Fruit fly (Drosophila melanogaster): Measurements from ENCODE around the gene sordd1.
A peak's percentile ranks its signal among the peaks of the same experiment; 100 is the strongest.

sordd1 gene

dm6 chrX:15814485-15814884, 18.7 kb upstream of the sordd1 start:
- TF ChIP-seq CG8159 (tag; optimal IDR thresholded peaks at IDR 0.05): no peak

dm6 chrX:15813224-15813623, 17.4 kb upstream of the sordd1 start:
- TF ChIP-seq rn (GFP tag; IDR thresholded peaks at IDR 0.05): no peak

- TF ChIP-seq CG14655 (GFP tag; optimal IDR thresholded peaks at IDR 0.05) (peak; percentile 1), CG4496 (GFP tag; IDR thresholded peaks at IDR 0.05) (peak; percentile 22; the same call in 1 of the 3 replicates), EcR (GFP tag; optimal IDR thresholded peaks at IDR 0.05) (no peak)
Observed at dm6 chrX:15812615-15812995, 16.8 kb upstream of the sordd1 start.

- TF ChIP-seq CG9948 (tag; optimal IDR thresholded peaks at IDR 0.05) (no peak), Ets98B (GFP tag; IDR thresholded peaks at IDR 0.05) (peak; percentile 84), fd96Ca (GFP tag; IDR thresholded peaks at IDR 0.05) (peak; percentile 68), EcR (GFP tag; optimal IDR thresholded peaks at IDR 0.05) (peak; percentile 31), Snoo (tag; optimal IDR thresholded peaks at IDR 0.05) (no peak), CG15710 (tag; optimal IDR thresholded peaks at IDR 0.05) (no peak), CG32121 (GFP tag; IDR thresholded peaks at IDR 0.05) (peak; percentile 73; the same call in 1 of the 2 replicates), CG4496 (GFP tag; IDR thresholded peaks at IDR 0.05) (peak; percentile 71), CG12605 (GFP tag; IDR thresholded peaks at IDR 0.05) (peak; percentile 67), CG17806 (tag; optimal IDR thresholded peaks at IDR 0.05) (no peak), CG8159 (tag; optimal IDR thresholded peaks at IDR 0.05) (no peak), CG34367 (tag; optimal IDR thresholded peaks at IDR 0.05) (no peak), Pif1B (GFP tag; optimal IDR thresholded peaks at IDR 0.05) (peak; percentile 47)
Observed at dm6 chrX:15811666-15812614, 16.1 kb upstream of the sordd1 start.

- TF ChIP-seq CG10348 (GFP tag; IDR thresholded peaks at IDR 0.05) (no peak), rn (GFP tag; IDR thresholded peaks at IDR 0.05) (no peak), D1 (tag; optimal IDR thresholded peaks at IDR 0.05) (no peak), Ets98B (GFP tag; IDR thresholded peaks at IDR 0.05) (no peak), Snoo (tag; optimal IDR thresholded peaks at IDR 0.05) (no peak)
Observed at dm6 chrX:15809255-15809654, 13.4 kb upstream of the sordd1 start, which contains the start of gene CG8509. TSS of gene CG8509 (plus strand) at chrX:15809555.

- TF ChIP-seq CG32121 (GFP tag; IDR thresholded peaks at IDR 0.05) (no peak), EcR (GFP tag; optimal IDR thresholded peaks at IDR 0.05) (no peak), Snoo (tag; optimal IDR thresholded peaks at IDR 0.05) (no peak), CG13204 (GFP tag; optimal IDR thresholded peaks at IDR 0.05) (no peak), gl (tag; optimal IDR thresholded peaks at IDR 0.05) (no peak), CG8301 (tag; optimal IDR thresholded peaks at IDR 0.05) (no peak)
Observed at dm6 chrX:15807915-15808314, 12.1 kb upstream of the sordd1 start.

- no peak for TF ChIP-seq CG10348 (GFP tag; IDR thresholded peaks at IDR 0.05)
- no peak for TF ChIP-seq Snoo (tag; optimal IDR thresholded peaks at IDR 0.05)
- TF ChIP-seq Ets98B (GFP tag; IDR thresholded peaks at IDR 0.05): no peak
- no peak for TF ChIP-seq rn (GFP tag; IDR thresholded peaks at IDR 0.05)
- no peak for TF ChIP-seq Pif1B (GFP tag; optimal IDR thresholded peaks at IDR 0.05)
- TF ChIP-seq Pif1A (GFP tag; optimal IDR thresholded peaks at IDR 0.05): no peak
- TF ChIP-seq fd96Ca (GFP tag; IDR thresholded peaks at IDR 0.05): no peak
- no peak for TF ChIP-seq CG4496 (GFP tag; IDR thresholded peaks at IDR 0.05)
- no peak for TF ChIP-seq CG8301 (tag; optimal IDR thresholded peaks at IDR 0.05)
- TF ChIP-seq CG15710 (tag; optimal IDR thresholded peaks at IDR 0.05): no peak
- TF ChIP-seq CG17806 (tag; optimal IDR thresholded peaks at IDR 0.05): no peak
- TF ChIP-seq CG12605 (GFP tag; IDR thresholded peaks at IDR 0.05): no peak
- TF ChIP-seq CG9948 (tag; optimal IDR thresholded peaks at IDR 0.05): no peak
- TF ChIP-seq CG13204 (GFP tag; optimal IDR thresholded peaks at IDR 0.05): no peak
- no peak for TF ChIP-seq EcR (GFP tag; optimal IDR thresholded peaks at IDR 0.05)
- TF ChIP-seq CG34367 (tag; optimal IDR thresholded peaks at IDR 0.05): no peak
- no peak for TF ChIP-seq CG32121 (GFP tag; IDR thresholded peaks at IDR 0.05)
- TF ChIP-seq CG14655 (GFP tag; optimal IDR thresholded peaks at IDR 0.05): no peak
Observed at dm6 chrX:15805523-15805922, 9.7 kb upstream of the sordd1 start.

- TF ChIP-seq Pif1A (GFP tag; optimal IDR thresholded peaks at IDR 0.05) (peak; percentile 3), CG34367 (tag; optimal IDR thresholded peaks at IDR 0.05) (no peak), CG10348 (GFP tag; IDR thresholded peaks at IDR 0.05) (no peak), CG4496 (GFP tag; IDR thresholded peaks at IDR 0.05) (peak; percentile 65; the same call in 1 of the 3 replicates), CG8301 (tag; optimal IDR thresholded peaks at IDR 0.05) (peak; percentile 18), CG12605 (GFP tag; IDR thresholded peaks at IDR 0.05) (0 out of 2 replicates have a peak, but pooled peaks have one; percentile 18), fd96Ca (GFP tag; IDR thresholded peaks at IDR 0.05) (0 out of 3 replicates have a peak, but pooled peaks have one; percentile 47), CG15710 (tag; optimal IDR thresholded peaks at IDR 0.05) (peak; percentile 17), CG32121 (GFP tag; IDR thresholded peaks at IDR 0.05) (no peak), EcR (GFP tag; optimal IDR thresholded peaks at IDR 0.05) (no peak), CG14655 (GFP tag; optimal IDR thresholded peaks at IDR 0.05) (peak; percentile 48), CG17806 (tag; optimal IDR thresholded peaks at IDR 0.05) (peak; percentile 22), Ets98B (GFP tag; IDR thresholded peaks at IDR 0.05) (peak; percentile 38; the same call in 1 of the 2 replicates), CG8159 (tag; optimal IDR thresholded peaks at IDR 0.05) (peak; percentile 26), CG9948 (tag; optimal IDR thresholded peaks at IDR 0.05) (peak; percentile 18)
Observed at dm6 chrX:15804790-15805189, 9.0 kb upstream of the sordd1 start.

All from whole organism, pupa.